Fruit fly (Drosophila melanogaster) whole organism, embryonic: ENCODE measurements around the gene OS9.

ENCODE experiments used
- D19A ChIP-seq: fragments of 200-800 bp; optimal IDR thresholded peaks from 3 replicates; lab custom pipeline; 2019; ENCODE audit warnings: missing biosample characterization, mild to moderate bottlenecking, missing genetic modification characterization, moderate library complexity
- Deaf1 ChIP-seq: fragments of 200-800 bp; optimal IDR thresholded peaks from 3 replicates; lab custom pipeline; 2019; ENCODE audit warnings: missing biosample characterization, mild to moderate bottlenecking, missing genetic modification characterization, moderate library complexity
- Gsc ChIP-seq: fragments of 200-800 bp; sonication (Bioruptor generic); IDR thresholded peaks from 2 replicates; pipeline ENCODE4 v1.3.6; 2022; ENCODE audit warnings: missing biosample characterization, missing genetic modification characterization
- Neu2 ChIP-seq: fragments of 200-800 bp; sonication (Bioruptor generic); optimal IDR thresholded peaks from 3 replicates; lab custom pipeline; 2016; ENCODE audit warnings: missing biosample characterization, missing genetic modification characterization, borderline replicate concordance
- az2 ChIP-seq: fragments of 200-800 bp; sonication (Bioruptor generic); optimal IDR thresholded peaks from 3 replicates; lab custom pipeline; 2016; ENCODE audit warnings: missing biosample characterization, missing genetic modification characterization
- ewg ChIP-seq: fragments of 200-800 bp; sonication (Bioruptor generic); optimal IDR thresholded peaks from 3 replicates; lab custom pipeline; 2017; ENCODE audit warnings: mild to moderate bottlenecking, missing biosample characterization, missing genetic modification reagents, missing genetic modification characterization

dm6 chr2L:19944309-19945172, 21.8 kb downstream of the OS9 start:
- TF ChIP-seq Deaf1 (tag; lab: Kevin White, UChicago) (no peak), Neu2 (GFP tag; lab: Kevin White, UChicago) (no peak), Gsc (GFP tag; lab: Robert Waterston, UW) (no peak), az2 (no peak), ewg (no peak), D19A (no peak)
